Fruit fly (Drosophila melanogaster): ENCODE data around the gene CG34299.

Gene CG34299

dm6 chr3R:30203104-30203986 is 46.0 kb upstream of the CG34299 start (continued):
- TF ChIP-seq NC2β (GFP tag; optimal IDR thresholded peaks at IDR 0.05) (peak; percentile 84), Atf6 (GFP tag; IDR thresholded peaks at IDR 0.05) (peak; percentile 98), CG14014 (GFP tag; IDR thresholded peaks at IDR 0.05) (peak; percentile 97)

dm6 chr3R:30204004-30204603 is 45.3 kb upstream of the CG34299 start:
- TF ChIP-seq usp (GFP tag; optimal IDR thresholded peaks at IDR 0.05): no peak
- TF ChIP-seq CG15011 (GFP tag; optimal IDR thresholded peaks at IDR 0.05): no peak
- no peak for TF ChIP-seq ab (GFP tag; optimal IDR thresholded peaks at IDR 0.05)
- no peak for TF ChIP-seq corto (GFP tag; optimal IDR thresholded peaks at IDR 0.05)
- TF ChIP-seq Hr39 (optimal IDR thresholded peaks at IDR 0.05): no peak
- no peak for TF ChIP-seq tll (GFP tag; optimal IDR thresholded peaks at IDR 0.05)
- no peak for TF ChIP-seq jing (GFP tag; optimal IDR thresholded peaks at IDR 0.05)
- TF ChIP-seq Atf6 (GFP tag; IDR thresholded peaks at IDR 0.05): 0 out of 2 replicates have a peak, but pooled peaks have one; percentile 10
- no peak for TF ChIP-seq CG13296 (GFP tag; optimal IDR thresholded peaks at IDR 0.05)
- TF ChIP-seq grau (tag; optimal IDR thresholded peaks at IDR 0.05): no peak
- TF ChIP-seq ATbp (GFP tag; optimal IDR thresholded peaks at IDR 0.05): no peak
- TF ChIP-seq CG4360 (GFP tag; IDR thresholded peaks at IDR 0.05): 0 out of 2 replicates have a peak, but pooled peaks have one; percentile 7
- no peak for TF ChIP-seq tio (GFP tag; optimal IDR thresholded peaks at IDR 0.05)
- no peak for TF ChIP-seq Sin3A (optimal IDR thresholded peaks at IDR 0.05)
- TF ChIP-seq crol (GFP tag; IDR thresholded peaks at IDR 0.05): peak; percentile 45; the same call in 1 of the 2 replicates
- peak; percentile 68; the same call in 1 of the 3 replicates for TF ChIP-seq CG2199 (GFP tag; IDR thresholded peaks at IDR 0.05)
- TF ChIP-seq CG10267 (tag; optimal IDR thresholded peaks at IDR 0.05): no peak
- TF ChIP-seq Six4 (GFP tag; optimal IDR thresholded peaks at IDR 0.05): no peak
- TF ChIP-seq sens-2 (GFP tag; IDR thresholded peaks at IDR 0.05): no peak
- no peak for TF ChIP-seq Chrac-16 (GFP tag; optimal IDR thresholded peaks at IDR 0.05)
- TF ChIP-seq Atf-2 (GFP tag; optimal IDR thresholded peaks at IDR 0.05): no peak
- TF ChIP-seq Nf-YB (GFP tag; optimal IDR thresholded peaks at IDR 0.05): no peak
- TF ChIP-seq aop (GFP tag; IDR thresholded peaks at IDR 0.05): no peak
- no peak for TF ChIP-seq CG4328 (GFP tag; optimal IDR thresholded peaks at IDR 0.05)
- TF ChIP-seq Nf-YC (tag; optimal IDR thresholded peaks at IDR 0.05): no peak
- TF ChIP-seq slp2 (GFP tag; optimal IDR thresholded peaks at IDR 0.05): no peak
- no peak for TF ChIP-seq CG15514 (GFP tag; optimal IDR thresholded peaks at IDR 0.05)
- TF ChIP-seq CG10654 (GFP tag; optimal IDR thresholded peaks at IDR 0.05): no peak
- no peak for TF ChIP-seq CG8359 (GFP tag; optimal IDR thresholded peaks at IDR 0.05; ENCODE audit: borderline replicate concordance)
- TF ChIP-seq CG11695 (GFP tag; IDR thresholded peaks at IDR 0.05): no peak
- TF ChIP-seq gro (GFP tag; optimal IDR thresholded peaks at IDR 0.05): no peak
- no peak for TF ChIP-seq Max (GFP tag; optimal IDR thresholded peaks at IDR 0.05)
- no peak for TF ChIP-seq CG17385 (GFP tag; optimal IDR thresholded peaks at IDR 0.05)
- no peak for TF ChIP-seq p53 (GFP tag; optimal IDR thresholded peaks at IDR 0.05)
- no peak for TF ChIP-seq eve (GFP tag; optimal IDR thresholded peaks at IDR 0.05)
- TF ChIP-seq Sry-β (GFP tag; optimal IDR thresholded peaks at IDR 0.05): no peak
- TF ChIP-seq CG15073 (GFP tag; optimal IDR thresholded peaks at IDR 0.05): no peak
- TF ChIP-seq shn (GFP tag; optimal IDR thresholded peaks at IDR 0.05): no peak
- TF ChIP-seq CG7963 (GFP tag; IDR thresholded peaks at IDR 0.05; ENCODE audit: partially characterized antibody): no peak
- TF ChIP-seq Ptx1 (GFP tag; IDR thresholded peaks at IDR 0.05): no peak
- peak in 1 of 2 experiments; percentile 51 for TF ChIP-seq Trl (optimal IDR thresholded peaks at IDR 0.05)
- no peak for TF ChIP-seq Trl (GFP tag; optimal IDR thresholded peaks at IDR 0.05)
- no peak for TF ChIP-seq lab (GFP tag; optimal IDR thresholded peaks at IDR 0.05)
- no peak for TF ChIP-seq stwl (tag; optimal IDR thresholded peaks at IDR 0.05)
- TF ChIP-seq CG13775 (GFP tag; optimal IDR thresholded peaks at IDR 0.05): no peak

Data from whole organism, embryonic.